Worm (Caenorhabditis elegans) whole organism, L3 larva: ENCODE data around the gene M02F4.2.

Experiments
- R02D3.7 ChIP-seq: fragments of 150-350 bp; optimal IDR thresholded peaks from 2 replicates; lab custom pipeline; 2014; ENCODE audit warnings: missing biosample characterization, missing genetic modification characterization
- ZK546.5 ChIP-seq: sonication (generic microtip); optimal IDR thresholded peaks from 2 replicates; lab custom pipeline; 2017; ENCODE audit warnings: missing biosample characterization, missing genetic modification characterization
- aly-2 ChIP-seq: fragments of 150-350 bp; optimal IDR thresholded peaks from 2 replicates; lab custom pipeline; 2014; ENCODE audit warnings: missing biosample characterization, missing genetic modification characterization
- ama-1 ChIP-seq: fragments of 150-350 bp; optimal IDR thresholded peaks from 2 replicates; lab custom pipeline; 2018
- ceh-28 ChIP-seq: fragments of 150-350 bp; optimal IDR thresholded peaks from 2 replicates; lab custom pipeline; 2014; ENCODE audit warnings: missing biosample characterization, missing genetic modification reagents, missing genetic modification characterization
- ceh-82 ChIP-seq: fragments of 150-350 bp; optimal IDR thresholded peaks from 2 replicates; lab custom pipeline; 2014; ENCODE audit warnings: missing biosample characterization, missing genetic modification characterization
- ceh-9 ChIP-seq: sonication (generic microtip); optimal IDR thresholded peaks from 2 replicates; lab custom pipeline; 2018; ENCODE audit warnings: missing biosample characterization, missing genetic modification characterization
- daf-12 ChIP-seq: fragments of 150-350 bp; optimal IDR thresholded peaks from 2 replicates; lab custom pipeline; 2014; ENCODE audit warnings: missing biosample characterization, missing genetic modification reagents, missing genetic modification characterization
- egl-5 ChIP-seq: fragments of 150-350 bp; optimal IDR thresholded peaks from 2 replicates; lab custom pipeline; 2017; ENCODE audit warnings: missing biosample characterization, missing genetic modification reagents, missing genetic modification characterization, inconsistent platforms
- elt-1 ChIP-seq: fragments of 150-350 bp; optimal IDR thresholded peaks from 2 replicates; lab custom pipeline; 2014; ENCODE audit warnings: missing biosample characterization, missing genetic modification characterization
- elt-2 ChIP-seq: sonication (generic microtip); optimal IDR thresholded peaks from 2 replicates; lab custom pipeline; 2016; ENCODE audit warnings: missing genetic modification reagents, mild to moderate bottlenecking, missing genetic modification characterization, missing compliant biosample characterization
- elt-3 ChIP-seq, 3 experiments: fragments of 150-350 bp in 1 of 3; sonication (generic microtip) in 2 of 3; optimal IDR thresholded peaks; 2 replicates in 2 of 3; 4 replicates in 1 of 3; lab custom pipeline; 2014 to 2017; ENCODE audit warnings: missing biosample characterization in 3 of 3, missing genetic modification characterization in 3 of 3
- eor-1 ChIP-seq, 2 experiments: fragments of 150-350 bp; optimal IDR thresholded peaks; 2 replicates each; lab custom pipeline; 2014 to 2018; ENCODE audit warnings: missing biosample characterization in 2 of 2, missing genetic modification characterization in 2 of 2
- fkh-10 ChIP-seq: sonication (generic microtip); optimal IDR thresholded peaks from 2 replicates; lab custom pipeline; 2017; ENCODE audit warnings: missing biosample characterization, missing genetic modification reagents, missing genetic modification characterization
- fkh-2 ChIP-seq: fragments of 150-350 bp; optimal IDR thresholded peaks from 2 replicates; lab custom pipeline; 2014; ENCODE audit warnings: missing biosample characterization, missing genetic modification reagents, missing genetic modification characterization
- fos-1 ChIP-seq: fragments of 150-350 bp; optimal IDR thresholded peaks from 2 replicates; lab custom pipeline; 2014; ENCODE audit warnings: missing biosample characterization, missing genetic modification characterization
- hmg-11 ChIP-seq: sonication (generic microtip); optimal IDR thresholded peaks from 2 replicates; lab custom pipeline; 2016; ENCODE audit warnings: missing genetic modification characterization, missing compliant biosample characterization
- lin-39 ChIP-seq: fragments of 150-350 bp; optimal IDR thresholded peaks from 2 replicates; lab custom pipeline; 2018; ENCODE audit warnings: missing biosample characterization, missing genetic modification reagents, missing genetic modification characterization
- lsy-12 ChIP-seq: sonication (generic microtip); optimal IDR thresholded peaks from 2 replicates; lab custom pipeline; 2016; ENCODE audit warnings: mild to moderate bottlenecking, missing genetic modification characterization, missing compliant biosample characterization
- mdl-1 ChIP-seq: fragments of 150-350 bp; optimal IDR thresholded peaks from 2 replicates; lab custom pipeline; 2014; ENCODE audit warnings: missing biosample characterization, missing genetic modification characterization
- mml-1 ChIP-seq: fragments of 150-350 bp; sonication (generic microtip); optimal IDR thresholded peaks from 3 replicates; lab custom pipeline; 2014; ENCODE audit warnings: missing biosample characterization, missing genetic modification characterization
- nfya-1 ChIP-seq: sonication (generic microtip); optimal IDR thresholded peaks from 2 replicates; lab custom pipeline; 2017; ENCODE audit warnings: missing genetic modification characterization, mild to moderate bottlenecking, missing compliant biosample characterization, antibody characterized with exemption, moderate library complexity; ENCODE audit not compliant: insufficient read depth
- nhr-11 ChIP-seq: fragments of 150-350 bp; optimal IDR thresholded peaks from 2 replicates; lab custom pipeline; 2014; ENCODE audit warnings: missing biosample characterization, missing genetic modification characterization
- nhr-12 ChIP-seq: fragments of 150-350 bp; optimal IDR thresholded peaks from 2 replicates; lab custom pipeline; 2014; ENCODE audit warnings: missing biosample characterization, missing genetic modification characterization
- nhr-23 ChIP-seq: fragments of 150-350 bp; optimal IDR thresholded peaks from 2 replicates; lab custom pipeline; 2014; ENCODE audit warnings: missing biosample characterization, missing genetic modification reagents, missing genetic modification characterization
- nhr-237 ChIP-seq: fragments of 150-350 bp; optimal IDR thresholded peaks from 2 replicates; lab custom pipeline; 2014; ENCODE audit warnings: missing biosample characterization, missing genetic modification characterization
- nhr-25 ChIP-seq: sonication (generic microtip); optimal IDR thresholded peaks from 2 replicates; lab custom pipeline; 2017; ENCODE audit warnings: missing biosample characterization, missing genetic modification characterization
- nhr-43 ChIP-seq: sonication (generic microtip); optimal IDR thresholded peaks from 2 replicates; lab custom pipeline; 2016; ENCODE audit warnings: mild to moderate bottlenecking, missing genetic modification characterization, missing compliant biosample characterization; ENCODE audit not compliant: poor library complexity, severe bottlenecking
- nhr-76 ChIP-seq: fragments of 150-350 bp; sonication (generic microtip); optimal IDR thresholded peaks from 5 replicates; lab custom pipeline; 2014; ENCODE audit warnings: missing biosample characterization, missing genetic modification characterization
- nhr-77 ChIP-seq: fragments of 150-350 bp; optimal IDR thresholded peaks from 2 replicates; lab custom pipeline; 2014; ENCODE audit warnings: missing biosample characterization, missing genetic modification characterization
- pha-4 ChIP-seq: fragments of 150-350 bp; optimal IDR thresholded peaks from 2 replicates; lab custom pipeline; 2014; ENCODE audit warnings: missing biosample characterization, missing genetic modification reagents, missing genetic modification characterization
- pqm-1 ChIP-seq: fragments of 150-350 bp; optimal IDR thresholded peaks from 2 replicates; lab custom pipeline; 2017; ENCODE audit warnings: missing biosample characterization, missing genetic modification characterization, inconsistent platforms
- sea-2 ChIP-seq: fragments of 150-350 bp; sonication (generic microtip); optimal IDR thresholded peaks from 4 replicates; lab custom pipeline; 2014; ENCODE audit warnings: missing biosample characterization, missing genetic modification reagents, missing genetic modification characterization
- tbx-2 ChIP-seq: sonication (generic microtip); optimal IDR thresholded peaks from 2 replicates; lab custom pipeline; 2016; ENCODE audit warnings: mild to moderate bottlenecking, missing genetic modification characterization, missing compliant biosample characterization
- unc-39 ChIP-seq: sonication (generic microtip); optimal IDR thresholded peaks from 4 replicates; lab custom pipeline; 2017; ENCODE audit warnings: missing biosample characterization, missing genetic modification characterization
- unc-62 ChIP-seq: fragments of 150-350 bp; sonication (generic microtip); optimal IDR thresholded peaks from 4 replicates; lab custom pipeline; 2014; ENCODE audit warnings: missing biosample characterization, missing genetic modification reagents, missing genetic modification characterization
- ztf-11 ChIP-seq: fragments of 150-350 bp; optimal IDR thresholded peaks from 2 replicates; lab custom pipeline; 2014; ENCODE audit warnings: missing biosample characterization, missing genetic modification characterization
- ztf-4 ChIP-seq: fragments of 150-350 bp; optimal IDR thresholded peaks from 2 replicates; lab custom pipeline; 2014; ENCODE audit warnings: missing biosample characterization, missing genetic modification characterization

M02F4.2 gene

ce11 chrX:3021466-3021865 lies 12.6 kb downstream of the M02F4.2 start:
- TF ChIP-seq nfya-1 (tag; lab: Kevin White, UChicago) (peak; percentile 5), ztf-11 (tag; lab: Kevin White, UChicago) (no peak)
- TF ChIP-seq, all 47 proteins: peak for 1

ce11 chrX:3019996-3020395 lies 14.1 kb downstream of the M02F4.2 start:
- TF ChIP-seq mml-1 (tag; lab: Kevin White, UChicago) (no peak), nhr-237 (tag; lab: Kevin White, UChicago) (no peak)
- TF ChIP-seq, all 47 proteins: peak for 0

- TF ChIP-seq daf-12 (tag; lab: Kevin White, UChicago): no peak
- no peak for TF ChIP-seq unc-39 (tag; lab: Kevin White, UChicago)
- TF ChIP-seq sea-2 (GFP tag; lab: Kevin White, UChicago): no peak
- no peak for TF ChIP-seq ama-1 (lab: Kevin White, UChicago)
- TF ChIP-seq ztf-11 (tag; lab: Kevin White, UChicago): no peak
- TF ChIP-seq mml-1 (tag; lab: Kevin White, UChicago): no peak
- TF ChIP-seq nhr-76 (tag; lab: Kevin White, UChicago): no peak
Measured at ce11 chrX:3018505-3018996, 15.6 kb downstream of the M02F4.2 start, which contains the start of gene flp-18. TSS of gene flp-18 (minus strand) at chrX:3018555.

- no peak for TF ChIP-seq ceh-82 (tag; lab: Kevin White, UChicago)
- TF ChIP-seq, all 47 proteins: peak for 0
Measured at ce11 chrX:3009190-3009589, 24.9 kb downstream of the M02F4.2 start, which contains the start of gene Y48D7A.1. TSS of gene Y48D7A.1 (plus strand) at chrX:3009490.

ce11 chrX:3003703-3004102 lies 30.4 kb downstream of the M02F4.2 start, which contains the start of gene Y41G9A.6:
TSS of gene Y41G9A.6 (minus strand) at chrX:3003803.
- TF ChIP-seq ceh-28 (tag; lab: Kevin White, UChicago): no peak
- TF ChIP-seq pqm-1: no peak
- TF ChIP-seq ama-1 (lab: Kevin White, UChicago): no peak
- TF ChIP-seq fkh-2 (tag; lab: Kevin White, UChicago): no peak
- no peak for TF ChIP-seq nhr-43 (tag; lab: Kevin White, UChicago)
- TF ChIP-seq R02D3.7 (tag; lab: Kevin White, UChicago): no peak
- no peak for TF ChIP-seq hmg-11 (tag; lab: Kevin White, UChicago)
- no peak for TF ChIP-seq lin-39 (tag; lab: Kevin White, UChicago)

ce11 chrX:2999652-3000051 lies 34.5 kb downstream of the M02F4.2 start, which contains the start of gene Y41G9A.17:
TSS of gene Y41G9A.17 (minus strand) at chrX:2999752.
- TF ChIP-seq nhr-25: no peak

ce11 chrX:2996976-2997399 lies 37.1 kb downstream of the M02F4.2 start:
- no peak for TF ChIP-seq unc-39 (tag; lab: Kevin White, UChicago)
- TF ChIP-seq tbx-2 (tag; lab: Kevin White, UChicago): peak; percentile 99
- peak; percentile 100 for TF ChIP-seq ceh-82 (tag; lab: Kevin White, UChicago)
- TF ChIP-seq ztf-4: peak; percentile 90
- TF ChIP-seq pqm-1: peak; percentile 94
- peak; percentile 94 for TF ChIP-seq nhr-25
- TF ChIP-seq lsy-12 (tag; lab: Kevin White, UChicago): peak; percentile 97
- peak; percentile 99 for TF ChIP-seq nhr-43 (tag; lab: Kevin White, UChicago)
- TF ChIP-seq nhr-237 (tag; lab: Kevin White, UChicago): peak; percentile 80
- peak; percentile 95 for TF ChIP-seq fos-1
- TF ChIP-seq elt-2: peak; percentile 83
- peak; percentile 86 for TF ChIP-seq elt-1 (tag; lab: Kevin White, UChicago)
- no peak for TF ChIP-seq ceh-9
- peak; percentile 72 for TF ChIP-seq nhr-76 (tag; lab: Kevin White, UChicago)
- TF ChIP-seq nhr-23 (tag; lab: Kevin White, UChicago): peak; percentile 100
- TF ChIP-seq mdl-1: peak; percentile 88
- TF ChIP-seq ztf-11 (tag; lab: Kevin White, UChicago): peak; percentile 67
- TF ChIP-seq elt-3 (tag; optimal IDR thresholded peaks at IDR 0.05; lab: Kevin White, UChicago): peak; percentile 86 to 98 (median 93)
- peak in 1 of 2 experiments; percentile 88 for TF ChIP-seq eor-1 (tag; optimal IDR thresholded peaks at IDR 0.05; lab: Kevin White, UChicago)
- TF ChIP-seq daf-12 (tag; lab: Kevin White, UChicago): peak; percentile 89
- TF ChIP-seq ZK546.5 (tag; lab: Kevin White, UChicago): peak; percentile 76
- peak; percentile 100 for TF ChIP-seq fkh-10 (GFP tag; lab: Kevin White, UChicago)
- TF ChIP-seq pha-4 (tag; lab: Kevin White, UChicago): peak; percentile 99
- peak; percentile 97 for TF ChIP-seq unc-62 (GFP tag; lab: Kevin White, UChicago)
- TF ChIP-seq nhr-12 (tag; lab: Kevin White, UChicago): peak; percentile 51
- peak; percentile 99 for TF ChIP-seq egl-5 (tag; lab: Kevin White, UChicago)
- peak; percentile 97 for TF ChIP-seq nhr-11 (tag; lab: Kevin White, UChicago)
- peak; percentile 99 for TF ChIP-seq nhr-77 (tag; lab: Kevin White, UChicago)
- TF ChIP-seq ama-1 (lab: Kevin White, UChicago): no peak
- peak; percentile 100 for TF ChIP-seq aly-2 (tag; lab: Kevin White, UChicago)
